Worm (Caenorhabditis elegans) whole organism, early embryonic: ENCODE measurements around the gene R148.5.
A peak's percentile ranks its signal among the peaks of the same experiment; 100 is the strongest.

Experiments
- B0310.2 ChIP-seq: sonication (generic microtip); optimal IDR thresholded peaks from 2 replicates; lab custom pipeline; 2016; ENCODE audit warnings: mild to moderate bottlenecking, missing genetic modification characterization, missing compliant biosample characterization
- F13C5.2 ChIP-seq: sonication (generic microtip); optimal IDR thresholded peaks from 2 replicates; lab custom pipeline; 2017; ENCODE audit warnings: mild to moderate bottlenecking, missing genetic modification characterization, inconsistent platforms, missing compliant biosample characterization
- aly-1 ChIP-seq: sonication (generic microtip); optimal IDR thresholded peaks from 2 replicates; lab custom pipeline; 2016; ENCODE audit warnings: missing genetic modification characterization, missing compliant biosample characterization
- ama-1 ChIP-seq: fragments of 150-350 bp; optimal IDR thresholded peaks from 2 replicates; lab custom pipeline; 2014
- ceh-13 ChIP-seq: fragments of 200-800 bp; sonication (Bioruptor generic); optimal IDR thresholded peaks from 2 replicates; lab custom pipeline; 2018; ENCODE audit warnings: mild to moderate bottlenecking, missing genetic modification characterization, missing compliant biosample characterization
- ceh-36 ChIP-seq: sonication (generic microtip); optimal IDR thresholded peaks from 2 replicates; lab custom pipeline; 2016; ENCODE audit warnings: missing genetic modification characterization, inconsistent platforms, missing compliant biosample characterization
- ets-7 ChIP-seq: sonication (generic microtip); optimal IDR thresholded peaks from 2 replicates; lab custom pipeline; 2016; ENCODE audit warnings: missing genotype, missing genetic modification characterization, missing compliant biosample characterization
- flt-1 ChIP-seq: fragments of 200-800 bp; sonication (Bioruptor generic); IDR thresholded peaks from 2 replicates; pipeline ENCODE4 v1.3.6; 2022; ENCODE audit warnings: missing genetic modification characterization, missing compliant biosample characterization
- hmbx-1 ChIP-seq: sonication (generic microtip); optimal IDR thresholded peaks from 2 replicates; lab custom pipeline; 2016; ENCODE audit warnings: mild to moderate bottlenecking, missing genetic modification characterization, missing compliant biosample characterization
- hmg-4 ChIP-seq: fragments of 200-800 bp; sonication (Bioruptor generic); optimal IDR thresholded peaks from 2 replicates; lab custom pipeline; 2018; ENCODE audit warnings: mild to moderate bottlenecking, missing genetic modification characterization, missing compliant biosample characterization
- hnd-1 ChIP-seq: sonication (generic microtip); optimal IDR thresholded peaks from 2 replicates; lab custom pipeline; 2016; ENCODE audit warnings: missing genetic modification characterization, missing compliant biosample characterization
- pes-1 ChIP-seq: fragments of 200-800 bp; sonication (Bioruptor generic); IDR thresholded peaks from 2 replicates; pipeline ENCODE4 v1.3.6; 2022; ENCODE audit warnings: missing genetic modification reagents, missing genetic modification characterization, missing compliant biosample characterization
- scrt-1 ChIP-seq: fragments of 200-800 bp; sonication (Bioruptor generic); IDR thresholded peaks from 2 replicates; pipeline ENCODE4 v1.3.6; 2022; ENCODE audit warnings: missing genetic modification characterization, missing compliant biosample characterization
- sea-1 ChIP-seq: fragments of 200-800 bp; sonication (Bioruptor generic); conservative IDR thresholded peaks from 2 replicates; pipeline ENCODE4 v1.3.6; 2022; ENCODE audit warnings: missing genetic modification characterization, missing compliant biosample characterization
- tbx-11 ChIP-seq: fragments of 200-800 bp; sonication (Bioruptor generic); IDR thresholded peaks from 2 replicates; pipeline ENCODE4 v1.3.6; 2022; ENCODE audit warnings: missing genetic modification characterization, missing compliant biosample characterization
- tbx-37 ChIP-seq: fragments of 200-800 bp; sonication (Bioruptor generic); conservative IDR thresholded peaks from 2 replicates; pipeline ENCODE4 v1.3.6; 2022; ENCODE audit warnings: missing genetic modification reagents, missing genetic modification characterization, missing compliant biosample characterization
- tra-4 ChIP-seq: sonication (generic microtip); optimal IDR thresholded peaks from 2 replicates; lab custom pipeline; 2017; ENCODE audit warnings: missing genetic modification characterization, missing compliant biosample characterization

Gene R148.5

DNA sequence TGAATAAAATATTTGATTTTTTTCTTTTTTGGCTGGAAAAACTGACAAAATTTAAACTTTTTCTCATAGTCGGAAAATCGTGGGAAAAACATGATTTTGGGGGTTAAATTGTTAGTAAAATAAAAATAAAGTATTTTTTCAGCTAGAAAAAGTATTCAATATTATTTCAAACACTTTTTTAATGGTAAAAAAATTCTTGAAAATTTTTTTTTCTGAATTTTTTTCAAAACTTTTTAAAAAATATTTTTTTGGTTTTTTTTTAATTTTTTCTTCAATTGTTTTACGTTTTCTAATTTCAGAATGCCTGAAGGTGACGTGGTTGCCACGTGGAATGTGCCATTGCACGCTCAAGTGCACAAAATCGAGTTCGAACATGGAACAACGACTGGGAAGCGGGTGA, 10.5 kb upstream of the R148.5 start, which contains the start of gene C44B11.1:
C44B11.1 (plus strand) TSS at position 301 of the 400 bp plus-strand sequence.
- TF ChIP-seq aly-1 (tag; lab: Kevin White, UChicago) (no peak), scrt-1 (GFP tag; lab: Robert Waterston, UW) (no peak)

DNA sequence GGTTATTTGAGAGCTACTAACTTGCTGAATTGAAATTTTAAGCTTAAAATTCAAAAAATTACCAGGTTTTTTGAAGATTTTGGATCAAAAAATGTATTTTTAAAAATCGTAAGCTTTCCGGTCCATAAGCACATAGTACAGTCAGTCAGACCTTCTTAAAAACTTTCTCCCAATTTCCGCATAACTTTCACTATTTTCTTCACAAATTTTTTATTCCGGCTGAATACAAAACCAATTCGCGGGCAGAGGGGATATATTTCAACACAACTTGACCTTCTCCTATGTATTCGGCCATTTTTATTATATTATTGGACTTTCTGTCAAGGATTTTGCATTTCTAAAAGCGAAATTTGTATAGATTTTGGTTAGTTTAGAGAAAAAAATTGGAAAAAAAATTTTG, 4.9 kb upstream of the R148.5 start:
- no peak for TF ChIP-seq aly-1 (tag; lab: Kevin White, UChicago)
- no peak for TF ChIP-seq B0310.2
- TF ChIP-seq pes-1 (GFP tag; lab: Robert Waterston, UW), result no peak
- TF ChIP-seq F13C5.2 (tag; lab: Kevin White, UChicago), result no peak
- no peak for TF ChIP-seq hmbx-1
- no peak for TF ChIP-seq flt-1
- TF ChIP-seq tbx-11 (GFP tag; lab: Robert Waterston, UW), result no peak
- TF ChIP-seq scrt-1 (GFP tag; lab: Robert Waterston, UW), result no peak
- no peak for TF ChIP-seq ama-1 (lab: Kevin White, UChicago)
- no peak for TF ChIP-seq tra-4
- TF ChIP-seq ets-7 (tag; lab: Kevin White, UChicago), result no peak
- no peak for TF ChIP-seq ceh-13
- TF ChIP-seq sea-1 (GFP tag; lab: Robert Waterston, UW), result no peak

ce11 chrIII:3161600-3161999, 3.8 kb upstream of the R148.5 start:
- TF ChIP-seq B0310.2 (no peak), tbx-11 (GFP tag; lab: Robert Waterston, UW) (no peak), F13C5.2 (tag; lab: Kevin White, UChicago) (no peak), ceh-36 (tag; lab: Kevin White, UChicago) (no peak), hmg-4 (GFP tag; lab: Kevin White, UChicago) (no peak), ama-1 (lab: Kevin White, UChicago) (no peak), flt-1 (no peak), scrt-1 (GFP tag; lab: Robert Waterston, UW) (no peak)

- no peak for TF ChIP-seq tbx-11 (GFP tag; lab: Robert Waterston, UW)
- no peak for TF ChIP-seq F13C5.2 (tag; lab: Kevin White, UChicago)
- no peak for TF ChIP-seq ets-7 (tag; lab: Kevin White, UChicago)
- TF ChIP-seq sea-1 (GFP tag; lab: Robert Waterston, UW), result no peak
- no peak for TF ChIP-seq ama-1 (lab: Kevin White, UChicago)
- no peak for TF ChIP-seq tbx-37
- TF ChIP-seq ceh-36 (tag; lab: Kevin White, UChicago), result no peak
- no peak for TF ChIP-seq B0310.2
- TF ChIP-seq scrt-1 (GFP tag; lab: Robert Waterston, UW), result no peak
- no peak for TF ChIP-seq hnd-1
- no peak for TF ChIP-seq hmg-4 (GFP tag; lab: Kevin White, UChicago)
- no peak for TF ChIP-seq flt-1
- TF ChIP-seq pes-1 (GFP tag; lab: Robert Waterston, UW), result no peak
- TF ChIP-seq aly-1 (tag; lab: Kevin White, UChicago), result no peak
- no peak for TF ChIP-seq ceh-13
- TF ChIP-seq tra-4, result no peak
- TF ChIP-seq hmbx-1, result no peak
Observed at ce11 chrIII:3163448-3163847, 2.0 kb upstream of the R148.5 start.

- TF ChIP-seq B0310.2 (no peak), hmbx-1 (no peak), aly-1 (tag; lab: Kevin White, UChicago) (no peak), tbx-37 (no peak), scrt-1 (GFP tag; lab: Robert Waterston, UW) (no peak), ceh-36 (tag; lab: Kevin White, UChicago) (no peak), ama-1 (lab: Kevin White, UChicago) (no peak), flt-1 (no peak), sea-1 (GFP tag; lab: Robert Waterston, UW) (no peak), tbx-11 (GFP tag; lab: Robert Waterston, UW) (no peak), ets-7 (tag; lab: Kevin White, UChicago) (no peak), pes-1 (GFP tag; lab: Robert Waterston, UW) (no peak), hmg-4 (GFP tag; lab: Kevin White, UChicago) (no peak), tra-4 (no peak), ceh-13 (no peak), hnd-1 (no peak), F13C5.2 (tag; lab: Kevin White, UChicago) (no peak)
Observed at ce11 chrIII:3169279-3169678, 3.8 kb downstream of the R148.5 start.

- TF ChIP-seq hmbx-1 (no peak), hnd-1 (no peak), F13C5.2 (tag; lab: Kevin White, UChicago) (no peak), hmg-4 (GFP tag; lab: Kevin White, UChicago) (no peak), scrt-1 (GFP tag; lab: Robert Waterston, UW) (no peak), ama-1 (lab: Kevin White, UChicago) (no peak), pes-1 (GFP tag; lab: Robert Waterston, UW) (no peak), ets-7 (tag; lab: Kevin White, UChicago) (no peak), ceh-36 (tag; lab: Kevin White, UChicago) (no peak), tbx-11 (GFP tag; lab: Robert Waterston, UW) (no peak)
Observed at ce11 chrIII:3170538-3170937, 5.1 kb downstream of the R148.5 start.

ce11 chrIII:3171382-3171781, 5.9 kb downstream of the R148.5 start, which contains the start of gene R148.4:
Gene R148.4 (plus strand): TSS chrIII:3171592.
- TF ChIP-seq B0310.2 (peak; percentile 35), pes-1 (GFP tag; lab: Robert Waterston, UW) (no peak)

- TF ChIP-seq pes-1 (GFP tag; lab: Robert Waterston, UW) (peak; percentile 82), flt-1 (peak; percentile 69; the same call in 1 of the 2 replicates), tbx-11 (GFP tag; lab: Robert Waterston, UW) (peak; percentile 73), F13C5.2 (tag; lab: Kevin White, UChicago) (peak; percentile 86), ama-1 (lab: Kevin White, UChicago) (no peak), hmbx-1 (peak; percentile 32), hmg-4 (GFP tag; lab: Kevin White, UChicago) (peak; percentile 44), ceh-36 (tag; lab: Kevin White, UChicago) (peak; percentile 94), scrt-1 (GFP tag; lab: Robert Waterston, UW) (peak; percentile 82), ets-7 (tag; lab: Kevin White, UChicago) (peak; percentile 56), tbx-37 (peak; percentile 76), sea-1 (GFP tag; lab: Robert Waterston, UW) (peak; percentile 80; the same call in 1 of the 2 replicates), hnd-1 (peak; percentile 64), tra-4 (peak; percentile 73), ceh-13 (peak; percentile 63), B0310.2 (peak; percentile 58), aly-1 (tag; lab: Kevin White, UChicago) (peak; percentile 68)
Observed at ce11 chrIII:3174985-3175384, 9.5 kb downstream of the R148.5 start, which contains the start of gene R148.3. Gene R148.3 (plus strand): TSS chrIII:3175331.
